Worm (Caenorhabditis elegans) whole organism, L2 larva: ENCODE measurements around the gene C14B9.10.

Source experiments
- F13H6.1 ChIP-seq: sonication (generic microtip); optimal IDR thresholded peaks from 2 replicates; lab custom pipeline; 2016; ENCODE audit warnings: missing genetic modification characterization, missing compliant biosample characterization
- alr-1 ChIP-seq: fragments of 150-350 bp; optimal IDR thresholded peaks from 2 replicates; lab custom pipeline; 2014; ENCODE audit warnings: missing biosample characterization, missing genetic modification characterization
- egl-27 ChIP-seq: sonication (generic microtip); optimal IDR thresholded peaks from 3 replicates; lab custom pipeline; 2017; ENCODE audit warnings: missing biosample characterization, missing genetic modification reagents, missing genetic modification characterization
- lsy-2 ChIP-seq, 2 experiments: fragments of 150-350 bp in 1 of 2; sonication (generic microtip) in 1 of 2; optimal IDR thresholded peaks; 2 replicates each; lab custom pipeline; 2014 to 2017; ENCODE audit warnings: missing biosample characterization in 2 of 2, missing genetic modification characterization in 2 of 2
- mbf-1 ChIP-seq: sonication (generic microtip); optimal IDR thresholded peaks from 2 replicates; lab custom pipeline; 2017; ENCODE audit warnings: missing biosample characterization, missing genetic modification characterization
- nhr-12 ChIP-seq: fragments of 150-350 bp; optimal IDR thresholded peaks from 2 replicates; lab custom pipeline; 2014; ENCODE audit warnings: missing biosample characterization, missing genetic modification characterization
- nhr-129 ChIP-seq: fragments of 150-350 bp; optimal IDR thresholded peaks from 2 replicates; lab custom pipeline; 2014; ENCODE audit warnings: missing biosample characterization, missing genetic modification characterization
- nhr-237 ChIP-seq: fragments of 150-350 bp; optimal IDR thresholded peaks from 2 replicates; lab custom pipeline; 2014; ENCODE audit warnings: missing biosample characterization, missing genetic modification characterization
- nhr-77 ChIP-seq: fragments of 150-350 bp; optimal IDR thresholded peaks from 2 replicates; lab custom pipeline; 2014; ENCODE audit warnings: missing biosample characterization, missing genetic modification characterization
- snpc-4 ChIP-seq: fragments of 150-350 bp; optimal IDR thresholded peaks from 2 replicates; lab custom pipeline; 2014; ENCODE audit warnings: missing biosample characterization, missing genetic modification characterization
- unc-39 ChIP-seq: fragments of 150-350 bp; optimal IDR thresholded peaks from 2 replicates; lab custom pipeline; 2014; ENCODE audit warnings: missing biosample characterization, missing genetic modification characterization
- unc-62 ChIP-seq: fragments of 150-350 bp; optimal IDR thresholded peaks from 2 replicates; lab custom pipeline; 2014; ENCODE audit warnings: missing biosample characterization, missing genetic modification reagents, missing genetic modification characterization
- ztf-11 ChIP-seq: sonication (generic microtip); optimal IDR thresholded peaks from 2 replicates; lab custom pipeline; 2017; ENCODE audit warnings: missing biosample characterization, missing genetic modification characterization

DNA sequence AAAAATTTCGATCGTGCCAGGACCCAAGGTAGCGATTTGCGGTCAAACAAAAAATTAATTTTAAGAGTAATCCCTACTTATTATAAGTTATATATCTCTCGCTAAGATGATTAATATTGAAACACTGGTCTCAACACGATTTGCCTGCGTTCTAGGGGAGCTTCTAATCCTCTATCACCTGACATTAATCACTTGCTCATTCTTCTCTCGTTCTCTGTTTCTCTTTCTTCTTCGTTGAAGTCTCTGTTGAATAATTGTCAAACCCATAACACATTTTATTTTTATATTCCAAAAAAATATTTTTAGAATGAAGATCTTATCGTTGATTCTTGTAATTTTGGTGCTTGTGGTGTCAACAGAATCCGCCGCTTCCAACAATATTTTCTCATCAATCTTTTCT, 24.5 kb downstream of the C14B9.10 start, which contains the start of gene D2007.1:
- TF ChIP-seq ztf-11 (tag; lab: Kevin White, UChicago) = no peak
- no peak for TF ChIP-seq mbf-1 (tag; lab: Kevin White, UChicago)
- TF ChIP-seq nhr-237 (tag; lab: Kevin White, UChicago) = no peak
- no peak for TF ChIP-seq F13H6.1 (tag; lab: Kevin White, UChicago)
- TF ChIP-seq unc-62 (GFP tag; lab: Kevin White, UChicago) = no peak
- TF ChIP-seq egl-27 (tag; lab: Kevin White, UChicago) = no peak
- TF ChIP-seq nhr-129 (tag; lab: Kevin White, UChicago) = no peak
- no peak for TF ChIP-seq unc-39
- peak in 1 of 2 experiments; percentile 1 for TF ChIP-seq lsy-2 (tag; optimal IDR thresholded peaks at IDR 0.05; lab: Kevin White, UChicago)
- no peak for TF ChIP-seq alr-1 (tag; lab: Kevin White, UChicago)
- TF ChIP-seq snpc-4 (tag; lab: Kevin White, UChicago) = no peak
- TF ChIP-seq nhr-12 = no peak
- no peak for TF ChIP-seq nhr-77
